Worm (Caenorhabditis elegans) whole organism, midembryonic: Measurements from ENCODE around the gene T05B4.9.

Experiments
- T22C8.4 ChIP-seq: fragments of 200-800 bp; sonication (Bioruptor generic); IDR thresholded peaks from 2 replicates; pipeline ENCODE4 v1.3.6; 2022; ENCODE audit warnings: missing genetic modification characterization, missing compliant biosample characterization
- cog-1 ChIP-seq: sonication (generic microtip); optimal IDR thresholded peaks from 2 replicates; lab custom pipeline; 2016; ENCODE audit warnings: missing genetic modification characterization, missing compliant biosample characterization
- flt-1 ChIP-seq: fragments of 200-800 bp; sonication (Bioruptor generic); IDR thresholded peaks from 2 replicates; pipeline ENCODE4 v1.3.6; 2022; ENCODE audit warnings: missing genetic modification characterization, missing compliant biosample characterization
- klf-2 ChIP-seq: fragments of 200-800 bp; sonication (Bioruptor generic); conservative IDR thresholded peaks from 2 replicates; pipeline ENCODE4 v1.3.6; 2022; ENCODE audit warnings: missing genetic modification reagents, missing genetic modification characterization, missing compliant biosample characterization
- med-1 ChIP-seq: sonication (generic microtip); optimal IDR thresholded peaks from 2 replicates; lab custom pipeline; 2017; ENCODE audit warnings: missing genetic modification characterization, mild to moderate bottlenecking, missing compliant biosample characterization, antibody characterized with exemption, missing genetic modification reagents; ENCODE audit not compliant: insufficient read depth
- ref-1 ChIP-seq: fragments of 200-800 bp; sonication (Bioruptor generic); conservative IDR thresholded peaks from 2 replicates; pipeline ENCODE4 v1.3.6; 2022; ENCODE audit warnings: missing genetic modification reagents, missing genetic modification characterization, missing compliant biosample characterization
- tab-1 ChIP-seq: fragments of 200-800 bp; sonication (Bioruptor generic); IDR thresholded peaks from 2 replicates; pipeline ENCODE4 v1.3.6; 2022; ENCODE audit warnings: missing genetic modification characterization, missing compliant biosample characterization
- ztf-29 ChIP-seq: fragments of 200-800 bp; sonication (Bioruptor generic); IDR thresholded peaks from 2 replicates; pipeline ENCODE4 v1.3.6; 2022; ENCODE audit warnings: missing genetic modification reagents, missing genetic modification characterization, missing compliant biosample characterization

DNA sequence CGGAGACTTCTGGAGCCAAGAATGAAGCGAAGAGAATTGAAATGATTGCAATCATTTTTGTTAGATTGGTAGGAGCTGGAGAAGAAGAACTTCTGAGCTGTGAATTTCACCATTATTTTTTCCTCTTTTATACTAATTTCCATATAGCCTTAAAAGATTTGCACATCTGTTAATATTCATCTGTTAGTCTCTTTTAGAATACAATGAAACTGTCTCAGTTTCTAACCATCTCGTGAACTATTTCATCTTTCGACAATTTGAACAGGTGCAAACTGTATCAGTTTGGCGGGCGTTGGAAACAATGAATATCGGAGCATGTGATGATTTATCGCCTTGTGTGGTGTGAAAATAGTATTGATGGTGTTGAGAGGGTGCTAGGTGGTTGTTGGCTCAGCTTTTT lies 4.2 kb upstream of the T05B4.9 start, which contains the start of gene phat-5:
- TF ChIP-seq med-1 (GFP tag; lab: Kevin White, UChicago) (no peak), cog-1 (tag; lab: Kevin White, UChicago) (no peak), T22C8.4 (GFP tag; lab: Robert Waterston, UW) (no peak), flt-1 (GFP tag; lab: Robert Waterston, UW) (no peak), klf-2 (no peak), ref-1 (GFP tag; lab: Robert Waterston, UW) (no peak), ztf-29 (GFP tag; lab: Robert Waterston, UW) (no peak), tab-1 (GFP tag; lab: Robert Waterston, UW) (no peak)
